Worm (Caenorhabditis elegans) whole organism, young adult: Measurements from ENCODE around the gene bcc-1.

Experiments used
- B0336.3 ChIP-seq: fragments of 200-800 bp; sonication (Bioruptor generic); IDR thresholded peaks from 2 replicates; pipeline ENCODE4 v1.3.6; 2022; ENCODE audit warnings: missing genetic modification characterization, missing compliant biosample characterization
- D2030.7 ChIP-seq: fragments of 200-800 bp; sonication (Bioruptor generic); IDR thresholded peaks from 2 replicates; pipeline ENCODE4 v1.3.6; 2022; ENCODE audit warnings: missing genetic modification reagents, missing genetic modification characterization, missing compliant biosample characterization
- F33H1.4 ChIP-seq: fragments of 200-800 bp; sonication (Bioruptor generic); IDR thresholded peaks from 2 replicates; pipeline ENCODE4 v1.3.6; 2022; ENCODE audit warnings: missing genetic modification reagents, missing genetic modification characterization, missing compliant biosample characterization
- F37B4.10 ChIP-seq: fragments of 200-800 bp; sonication (Bioruptor generic); IDR thresholded peaks from 2 replicates; pipeline ENCODE4 v1.3.6; 2022; ENCODE audit warnings: missing genetic modification characterization, missing compliant biosample characterization
- F49E8.2 ChIP-seq: sonication (generic microtip); optimal IDR thresholded peaks from 3 replicates; lab custom pipeline; 2017; ENCODE audit warnings: missing genetic modification characterization, mild to moderate bottlenecking, missing compliant biosample characterization, antibody characterized with exemption, moderate library complexity; ENCODE audit not compliant: insufficient read depth
- K12H6.12 ChIP-seq: fragments of 200-800 bp; sonication (Bioruptor generic); optimal IDR thresholded peaks from 2 replicates; lab custom pipeline; 2018; ENCODE audit warnings: mild to moderate bottlenecking, missing genetic modification characterization, missing compliant biosample characterization
- T07F8.4 ChIP-seq: sonication (generic microtip); optimal IDR thresholded peaks from 2 replicates; lab custom pipeline; 2016; ENCODE audit warnings: mild to moderate bottlenecking, missing genetic modification characterization, moderate library complexity, missing compliant biosample characterization
- T26A5.8 ChIP-seq: sonication (generic microtip); optimal IDR thresholded peaks from 2 replicates; lab custom pipeline; 2016; ENCODE audit warnings: missing genetic modification characterization, missing compliant biosample characterization
- Y53G8AR.9 ChIP-seq: fragments of 200-800 bp; sonication (Bioruptor generic); conservative IDR thresholded peaks from 2 replicates; pipeline ENCODE4 v1.3.6; 2022; ENCODE audit warnings: missing genetic modification reagents, missing genetic modification characterization, missing compliant biosample characterization
- Y56A3A.18 ChIP-seq: fragments of 200-800 bp; sonication (Bioruptor generic); IDR thresholded peaks from 2 replicates; pipeline ENCODE4 v1.3.6; 2022; ENCODE audit warnings: missing genetic modification reagents, missing genetic modification characterization, missing compliant biosample characterization
- ama-1 ChIP-seq, 3 experiments: fragments of 150-350 bp in 1 of 3; sonication (generic microtip) in 2 of 3; optimal IDR thresholded peaks; 2 replicates each; lab custom pipeline; 2014 to 2018; ENCODE audit warnings: missing biosample characterization in 2 of 3, missing genetic modification characterization in 2 of 3, missing genetic modification reagents in 2 of 3
- aptf-3 ChIP-seq: fragments of 200-800 bp; sonication (Bioruptor generic); IDR thresholded peaks from 2 replicates; pipeline ENCODE4 v1.3.6; 2022; ENCODE audit warnings: missing genetic modification characterization, missing compliant biosample characterization
- atf-7 ChIP-seq: sonication (generic microtip); optimal IDR thresholded peaks from 2 replicates; lab custom pipeline; 2017; ENCODE audit warnings: mild to moderate bottlenecking, missing genetic modification characterization, missing compliant biosample characterization
- athp-1 ChIP-seq: sonication (generic microtip); optimal IDR thresholded peaks from 2 replicates; lab custom pipeline; 2017; ENCODE audit warnings: mild to moderate bottlenecking, missing genetic modification characterization, missing compliant biosample characterization
- attf-3 ChIP-seq: fragments of 200-800 bp; sonication (Bioruptor generic); conservative IDR thresholded peaks from 2 replicates; pipeline ENCODE4 v1.3.6; 2022; ENCODE audit warnings: missing genetic modification reagents, missing genetic modification characterization, missing compliant biosample characterization
- ceh-27 ChIP-seq: fragments of 200-800 bp; sonication (Bioruptor generic); optimal IDR thresholded peaks from 2 replicates; lab custom pipeline; 2018; ENCODE audit warnings: mild to moderate bottlenecking, missing genetic modification characterization, moderate library complexity, missing compliant biosample characterization
- die-1 ChIP-seq: sonication (generic microtip); optimal IDR thresholded peaks from 2 replicates; lab custom pipeline; 2016; ENCODE audit warnings: missing genotype, mild to moderate bottlenecking, missing genetic modification characterization, missing compliant biosample characterization
- dpff-1 ChIP-seq: sonication (generic microtip); optimal IDR thresholded peaks from 2 replicates; lab custom pipeline; 2017; ENCODE audit warnings: mild to moderate bottlenecking, missing genetic modification characterization, missing compliant biosample characterization
- dpl-1 ChIP-seq: fragments of 150-350 bp; optimal IDR thresholded peaks from 2 replicates; lab custom pipeline; 2014; ENCODE audit warnings: missing biosample characterization, missing genetic modification reagents, missing genetic modification characterization
- egl-18 ChIP-seq: fragments of 200-800 bp; sonication (Bioruptor generic); IDR thresholded peaks from 2 replicates; pipeline ENCODE4 v1.3.6; 2022; ENCODE audit warnings: missing genetic modification reagents, missing genetic modification characterization, missing compliant biosample characterization
- egl-44 ChIP-seq: fragments of 200-800 bp; sonication (Bioruptor generic); IDR thresholded peaks from 2 replicates; pipeline ENCODE4 v1.3.6; 2022; ENCODE audit warnings: missing genetic modification reagents, missing genetic modification characterization, missing compliant biosample characterization
- ekl-4 ChIP-seq: fragments of 200-800 bp; sonication (Bioruptor generic); IDR thresholded peaks from 2 replicates; pipeline ENCODE4 v1.3.6; 2022; ENCODE audit warnings: missing genetic modification reagents, missing genetic modification characterization, missing compliant biosample characterization
- fkh-3 ChIP-seq: sonication (generic microtip); optimal IDR thresholded peaks from 2 replicates; lab custom pipeline; 2016; ENCODE audit warnings: mild to moderate bottlenecking, missing genetic modification characterization, missing compliant biosample characterization
- gei-17 ChIP-seq: fragments of 200-800 bp; sonication (Bioruptor generic); optimal IDR thresholded peaks from 2 replicates; lab custom pipeline; 2018; ENCODE audit warnings: mild to moderate bottlenecking, missing genetic modification characterization, missing compliant biosample characterization
- hmg-1.2 ChIP-seq: fragments of 200-800 bp; sonication (Bioruptor generic); IDR thresholded peaks from 2 replicates; pipeline ENCODE4 v1.3.6; 2022; ENCODE audit warnings: missing genetic modification reagents, missing genetic modification characterization, missing compliant biosample characterization
- hrde-1 ChIP-seq: sonication (generic microtip); optimal IDR thresholded peaks from 2 replicates; lab custom pipeline; 2016; ENCODE audit warnings: missing genetic modification characterization, mild to moderate bottlenecking, missing compliant biosample characterization, moderate library complexity, missing genotype, missing genetic modification reagents, borderline replicate concordance
- hsf-1 ChIP-seq: fragments of 200-800 bp; sonication (Bioruptor generic); IDR thresholded peaks from 2 replicates; pipeline ENCODE4 v1.3.6; 2022; ENCODE audit warnings: missing genetic modification reagents, missing genetic modification characterization, missing compliant biosample characterization
- lsl-1 ChIP-seq: fragments of 200-800 bp; sonication (Bioruptor generic); optimal IDR thresholded peaks from 2 replicates; lab custom pipeline; 2018; ENCODE audit warnings: mild to moderate bottlenecking, missing genetic modification characterization, moderate library complexity, missing compliant biosample characterization
- madf-6 ChIP-seq: fragments of 200-800 bp; sonication (Bioruptor generic); IDR thresholded peaks from 2 replicates; pipeline ENCODE4 v1.3.6; 2022; ENCODE audit warnings: missing genetic modification reagents, missing genetic modification characterization, missing compliant biosample characterization
- madf-8 ChIP-seq: fragments of 200-800 bp; sonication (Bioruptor generic); conservative IDR thresholded peaks from 2 replicates; pipeline ENCODE4 v1.3.6; 2022; ENCODE audit warnings: missing genetic modification reagents, missing genetic modification characterization, missing compliant biosample characterization
- mcd-1 ChIP-seq: fragments of 200-800 bp; sonication (Bioruptor generic); IDR thresholded peaks from 2 replicates; pipeline ENCODE4 v1.3.6; 2022; ENCODE audit warnings: missing genetic modification reagents, missing genetic modification characterization, missing compliant biosample characterization
- mxl-1 ChIP-seq: sonication (generic microtip); optimal IDR thresholded peaks from 2 replicates; lab custom pipeline; 2016; ENCODE audit warnings: missing genetic modification characterization, missing compliant biosample characterization
- nfya-1 ChIP-seq: sonication (generic microtip); optimal IDR thresholded peaks from 2 replicates; lab custom pipeline; 2017; ENCODE audit warnings: antibody characterized with exemption, missing compliant biosample characterization, missing genetic modification characterization, borderline replicate concordance; ENCODE audit not compliant: insufficient read depth
- nhr-80 ChIP-seq: sonication (generic microtip); optimal IDR thresholded peaks from 2 replicates; lab custom pipeline; 2016; ENCODE audit warnings: missing genetic modification characterization, missing compliant biosample characterization
- repo-1 ChIP-seq: sonication (generic microtip); optimal IDR thresholded peaks from 2 replicates; lab custom pipeline; 2017; ENCODE audit warnings: mild to moderate bottlenecking, missing genetic modification characterization, missing compliant biosample characterization
- snpc-1.3 ChIP-seq: sonication (generic microtip); optimal IDR thresholded peaks from 2 replicates; lab custom pipeline; 2017; ENCODE audit warnings: missing genetic modification characterization, mild to moderate bottlenecking, missing compliant biosample characterization, antibody characterized with exemption, moderate library complexity, missing genotype, missing genetic modification reagents; ENCODE audit not compliant: insufficient read depth
- tbp1 ChIP-seq: fragments of 200-800 bp; sonication (Bioruptor generic); optimal IDR thresholded peaks from 2 replicates; lab custom pipeline; 2018; ENCODE audit warnings: mild to moderate bottlenecking, missing genetic modification characterization, missing compliant biosample characterization
- tlf-1 ChIP-seq: fragments of 200-800 bp; sonication (Bioruptor generic); optimal IDR thresholded peaks from 2 replicates; lab custom pipeline; 2018; ENCODE audit warnings: mild to moderate bottlenecking, missing genetic modification characterization, missing compliant biosample characterization
- unc-130 ChIP-seq: sonication (generic microtip); optimal IDR thresholded peaks from 2 replicates; lab custom pipeline; 2016; ENCODE audit warnings: missing genetic modification reagents, missing genetic modification characterization, missing compliant biosample characterization
- xnd-1 ChIP-seq: sonication (generic microtip); optimal IDR thresholded peaks from 2 replicates; lab custom pipeline; 2016; ENCODE audit warnings: missing genotype, missing genetic modification reagents, missing genetic modification characterization, missing compliant biosample characterization
- ztf-18 ChIP-seq: sonication (generic microtip); optimal IDR thresholded peaks from 2 replicates; lab custom pipeline; 2016; ENCODE audit warnings: missing genotype, mild to moderate bottlenecking, missing genetic modification characterization, missing compliant biosample characterization
- ztf-22 ChIP-seq: fragments of 200-800 bp; sonication (Bioruptor generic); optimal IDR thresholded peaks from 2 replicates; lab custom pipeline; 2018; ENCODE audit warnings: mild to moderate bottlenecking, missing genetic modification characterization, moderate library complexity, missing compliant biosample characterization
- ztf-28 ChIP-seq: fragments of 200-800 bp; sonication (Bioruptor generic); IDR thresholded peaks from 2 replicates; pipeline ENCODE4 v1.3.6; 2022; ENCODE audit warnings: missing genetic modification reagents, missing genetic modification characterization, missing compliant biosample characterization
- ztf-3 ChIP-seq: fragments of 200-800 bp; sonication (Bioruptor generic); optimal IDR thresholded peaks from 2 replicates; lab custom pipeline; 2018; ENCODE audit warnings: mild to moderate bottlenecking, missing genetic modification characterization, missing compliant biosample characterization

bcc-1 gene

ce11 chrIV:11038218-11038617 lies 54.1 kb downstream of the bcc-1 start:
- TF ChIP-seq madf-8 (GFP tag; lab: Robert Waterston, UW) = 0 out of 2 replicates have a peak, but pooled peaks have one; percentile 18
- TF ChIP-seq lsl-1 = peak; percentile 76
- no peak for TF ChIP-seq nhr-80 (tag; lab: Kevin White, UChicago)
- TF ChIP-seq dpff-1 = no peak
- peak; percentile 64 for TF ChIP-seq xnd-1 (tag; lab: Kevin White, UChicago)
- TF ChIP-seq madf-6 (GFP tag; lab: Robert Waterston, UW) = peak; percentile 61
- no peak for TF ChIP-seq attf-3 (GFP tag; lab: Robert Waterston, UW)
- TF ChIP-seq K12H6.12 (tag; lab: Kevin White, UChicago) = no peak
- TF ChIP-seq F33H1.4 (GFP tag; lab: Robert Waterston, UW) = peak; percentile 78
- TF ChIP-seq, all 124 proteins: peak for 5

ce11 chrIV:11037118-11037719 lies 55.1 kb downstream of the bcc-1 start:
- TF ChIP-seq B0336.3 (GFP tag; lab: Robert Waterston, UW) (peak; percentile 71), nhr-80 (tag; lab: Kevin White, UChicago) (peak; percentile 67), dpl-1 (no peak), madf-6 (GFP tag; lab: Robert Waterston, UW) (peak; percentile 52; the same call in 1 of the 2 replicates), ekl-4 (0 out of 2 replicates have a peak, but pooled peaks have one; percentile 16), F49E8.2 (tag; lab: Kevin White, UChicago) (peak; percentile 24), atf-7 (tag; lab: Kevin White, UChicago) (peak; percentile 16), ztf-18 (peak; percentile 7), repo-1 (tag; lab: Kevin White, UChicago) (no peak), hsf-1 (GFP tag; lab: Robert Waterston, UW) (peak; percentile 35; the same call in 1 of the 2 replicates), Y53G8AR.9 (GFP tag; lab: Robert Waterston, UW) (peak; percentile 71), ztf-22 (GFP tag; lab: Kevin White, UChicago) (no peak), tbp1 (GFP tag; lab: Kevin White, UChicago) (peak; percentile 7), T26A5.8 (tag; lab: Kevin White, UChicago) (no peak), athp-1 (tag; lab: Kevin White, UChicago) (peak; percentile 16), snpc-1.3 (tag; lab: Kevin White, UChicago) (no peak), T07F8.4 (no peak)

- TF ChIP-seq D2030.7 (GFP tag; lab: Robert Waterston, UW) (no peak), ceh-27 (GFP tag; lab: Kevin White, UChicago) (no peak), ztf-3 (GFP tag; lab: Kevin White, UChicago) (no peak), tlf-1 (GFP tag; lab: Kevin White, UChicago) (no peak), snpc-1.3 (tag; lab: Kevin White, UChicago) (no peak), egl-44 (no peak), egl-18 (GFP tag; lab: Robert Waterston, UW) (no peak), mxl-1 (tag; lab: Kevin White, UChicago) (no peak), Y56A3A.18 (GFP tag; lab: Robert Waterston, UW) (no peak), nfya-1 (tag; lab: Kevin White, UChicago) (no peak), unc-130 (GFP tag; lab: Kevin White, UChicago) (no peak), T07F8.4 (no peak), ztf-18 (peak; percentile 91), ztf-28 (no peak), athp-1 (tag; lab: Kevin White, UChicago) (no peak), F49E8.2 (tag; lab: Kevin White, UChicago) (no peak), hmg-1.2 (GFP tag; lab: Robert Waterston, UW) (peak; percentile 46; the same call in 1 of the 2 replicates), hrde-1 (tag; lab: Kevin White, UChicago) (no peak), F37B4.10 (no peak), ama-1 (optimal IDR thresholded peaks at IDR 0.05; lab: Kevin White, UChicago) (no peak), ama-1 (GFP tag; optimal IDR thresholded peaks at IDR 0.05; lab: Kevin White, UChicago) (no peak), mcd-1 (GFP tag; lab: Robert Waterston, UW) (peak; percentile 54), aptf-3 (no peak), fkh-3 (tag; lab: Kevin White, UChicago) (no peak), gei-17 (GFP tag; lab: Kevin White, UChicago) (no peak), die-1 (tag; lab: Kevin White, UChicago) (no peak)
Observed at ce11 chrIV:11036222-11036621, 56.1 kb downstream of the bcc-1 start, which contains the start of gene fkb-1. Gene fkb-1 (plus strand): TSS chrIV:11036582.
